Worm (Caenorhabditis elegans) whole organism, late embryonic: ENCODE data around the gene C05C12.5.

Source experiments
- C08G9.2 ChIP-seq: sonication (generic microtip); optimal IDR thresholded peaks from 2 replicates; lab custom pipeline; 2016; ENCODE audit warnings: mild to moderate bottlenecking, missing genetic modification characterization, moderate library complexity, missing compliant biosample characterization
- C38D4.7 ChIP-seq: fragments of 200-800 bp; sonication (Bioruptor generic); optimal IDR thresholded peaks from 2 replicates; lab custom pipeline; 2018; ENCODE audit warnings: mild to moderate bottlenecking, missing genetic modification characterization, moderate library complexity, missing compliant biosample characterization
- F13H6.1 ChIP-seq: sonication (generic microtip); optimal IDR thresholded peaks from 2 replicates; lab custom pipeline; 2016; ENCODE audit warnings: missing genetic modification characterization, missing compliant biosample characterization
- T23F11.4 ChIP-seq: fragments of 200-800 bp; sonication (Bioruptor generic); optimal IDR thresholded peaks from 2 replicates; lab custom pipeline; 2018; ENCODE audit warnings: mild to moderate bottlenecking, missing genetic modification characterization, missing compliant biosample characterization
- ahr-1 ChIP-seq: sonication (generic microtip); optimal IDR thresholded peaks from 2 replicates; lab custom pipeline; 2016; ENCODE audit warnings: missing genetic modification characterization, missing compliant biosample characterization
- ceh-22 ChIP-seq: sonication (generic microtip); optimal IDR thresholded peaks from 2 replicates; lab custom pipeline; 2017; ENCODE audit warnings: missing biosample characterization, missing genetic modification characterization
- ceh-24 ChIP-seq: sonication (generic microtip); optimal IDR thresholded peaks from 2 replicates; lab custom pipeline; 2016; ENCODE audit warnings: mild to moderate bottlenecking, missing genetic modification characterization, missing compliant biosample characterization
- ceh-48 ChIP-seq: sonication (generic microtip); optimal IDR thresholded peaks from 2 replicates; lab custom pipeline; 2016; ENCODE audit warnings: missing genetic modification characterization, inconsistent platforms, missing compliant biosample characterization
- che-1 ChIP-seq: sonication (generic microtip); optimal IDR thresholded peaks from 2 replicates; lab custom pipeline; 2016; ENCODE audit warnings: mild to moderate bottlenecking, missing genetic modification characterization, missing compliant biosample characterization
- dmd-4 ChIP-seq: sonication (generic microtip); optimal IDR thresholded peaks from 2 replicates; lab custom pipeline; 2016; ENCODE audit warnings: borderline replicate concordance, missing genetic modification characterization, missing compliant biosample characterization
- elt-2 ChIP-seq: sonication (generic microtip); optimal IDR thresholded peaks from 2 replicates; lab custom pipeline; 2016; ENCODE audit warnings: missing genetic modification reagents, missing genetic modification characterization, missing compliant biosample characterization
- ets-4 ChIP-seq: sonication (generic microtip); optimal IDR thresholded peaks from 2 replicates; lab custom pipeline; 2016; ENCODE audit warnings: missing genetic modification characterization, missing compliant biosample characterization
- fkh-10 ChIP-seq: fragments of 150-350 bp; optimal IDR thresholded peaks from 2 replicates; lab custom pipeline; 2014; ENCODE audit warnings: missing biosample characterization, missing genetic modification reagents, missing genetic modification characterization
- fkh-6 ChIP-seq: sonication (generic microtip); optimal IDR thresholded peaks from 2 replicates; lab custom pipeline; 2016; ENCODE audit warnings: missing genetic modification characterization, missing compliant biosample characterization
- gmeb-2 ChIP-seq: sonication (generic microtip); optimal IDR thresholded peaks from 2 replicates; lab custom pipeline; 2016; ENCODE audit warnings: missing genetic modification characterization, inconsistent platforms, missing compliant biosample characterization
- hlh-13 ChIP-seq: fragments of 200-800 bp; sonication (Bioruptor generic); optimal IDR thresholded peaks from 2 replicates; lab custom pipeline; 2018; ENCODE audit warnings: mild to moderate bottlenecking, missing genetic modification characterization, missing compliant biosample characterization
- hlh-15 ChIP-seq: sonication (generic microtip); optimal IDR thresholded peaks from 2 replicates; lab custom pipeline; 2016; ENCODE audit warnings: missing genetic modification characterization, missing compliant biosample characterization
- hlh-6 ChIP-seq: sonication (generic microtip); optimal IDR thresholded peaks from 2 replicates; lab custom pipeline; 2016; ENCODE audit warnings: missing genotype, missing genetic modification characterization, missing compliant biosample characterization
- hlh-8 ChIP-seq: sonication (generic microtip); optimal IDR thresholded peaks from 2 replicates; lab custom pipeline; 2016; ENCODE audit warnings: missing genotype, missing genetic modification characterization, missing compliant biosample characterization
- lim-6 ChIP-seq: sonication (generic microtip); optimal IDR thresholded peaks from 2 replicates; lab custom pipeline; 2016; ENCODE audit warnings: missing genetic modification characterization, missing compliant biosample characterization
- lin-11 ChIP-seq: fragments of 200-800 bp; sonication (Bioruptor generic); optimal IDR thresholded peaks from 2 replicates; lab custom pipeline; 2018; ENCODE audit warnings: mild to moderate bottlenecking, missing genetic modification characterization, missing compliant biosample characterization
- madf-2 ChIP-seq: sonication (generic microtip); optimal IDR thresholded peaks from 2 replicates; lab custom pipeline; 2017; ENCODE audit warnings: missing genetic modification characterization, missing compliant biosample characterization
- nfya-1 ChIP-seq: sonication (generic microtip); optimal IDR thresholded peaks from 2 replicates; lab custom pipeline; 2017; ENCODE audit warnings: missing genetic modification characterization, mild to moderate bottlenecking, missing compliant biosample characterization, antibody characterized with exemption, moderate library complexity
- nhr-11 ChIP-seq: fragments of 150-350 bp; optimal IDR thresholded peaks from 2 replicates; lab custom pipeline; 2014; ENCODE audit warnings: missing biosample characterization, missing genetic modification characterization
- nhr-232 ChIP-seq: sonication (generic microtip); optimal IDR thresholded peaks from 2 replicates; lab custom pipeline; 2016; ENCODE audit warnings: missing genetic modification characterization, missing compliant biosample characterization
- npax-4 ChIP-seq: sonication (generic microtip); optimal IDR thresholded peaks from 2 replicates; lab custom pipeline; 2016; ENCODE audit warnings: missing genetic modification characterization, missing compliant biosample characterization
- pat-9 ChIP-seq: fragments of 200-800 bp; sonication (Bioruptor generic); optimal IDR thresholded peaks from 2 replicates; lab custom pipeline; 2018; ENCODE audit warnings: mild to moderate bottlenecking, missing genetic modification characterization, moderate library complexity, missing compliant biosample characterization
- pax-1 ChIP-seq: fragments of 150-350 bp; optimal IDR thresholded peaks from 2 replicates; lab custom pipeline; 2014; ENCODE audit warnings: missing biosample characterization, missing genetic modification characterization
- pha-2 ChIP-seq: sonication (generic microtip); optimal IDR thresholded peaks from 2 replicates; lab custom pipeline; 2017; ENCODE audit warnings: mild to moderate bottlenecking, missing genetic modification characterization, missing compliant biosample characterization
- rnt-1 ChIP-seq: sonication (generic microtip); optimal IDR thresholded peaks from 2 replicates; lab custom pipeline; 2016; ENCODE audit warnings: missing genetic modification characterization, missing compliant biosample characterization
- sox-4 ChIP-seq: sonication (generic microtip); optimal IDR thresholded peaks from 2 replicates; lab custom pipeline; 2017; ENCODE audit warnings: mild to moderate bottlenecking, missing genetic modification characterization, inconsistent platforms, missing compliant biosample characterization
- syd-9 ChIP-seq: sonication (generic microtip); optimal IDR thresholded peaks from 2 replicates; lab custom pipeline; 2016; ENCODE audit warnings: mild to moderate bottlenecking, missing genetic modification characterization, moderate library complexity, missing compliant biosample characterization
- tbx-2 ChIP-seq: sonication (generic microtip); optimal IDR thresholded peaks from 2 replicates; lab custom pipeline; 2016; ENCODE audit warnings: missing genetic modification characterization, missing compliant biosample characterization
- tbx-7 ChIP-seq: sonication (generic microtip); optimal IDR thresholded peaks from 2 replicates; lab custom pipeline; 2016; ENCODE audit warnings: missing genotype, missing genetic modification characterization, missing compliant biosample characterization
- unc-55 ChIP-seq: sonication (generic microtip); optimal IDR thresholded peaks from 2 replicates; lab custom pipeline; 2017; ENCODE audit warnings: missing biosample characterization, missing genetic modification reagents, missing genetic modification characterization
- unc-86 ChIP-seq: sonication (generic microtip); optimal IDR thresholded peaks from 2 replicates; lab custom pipeline; 2016; ENCODE audit warnings: missing genetic modification characterization, missing compliant biosample characterization
- ztf-16 ChIP-seq: sonication (generic microtip); optimal IDR thresholded peaks from 2 replicates; lab custom pipeline; 2017; ENCODE audit warnings: missing genetic modification characterization, missing compliant biosample characterization

Gene C05C12.5

DNA sequence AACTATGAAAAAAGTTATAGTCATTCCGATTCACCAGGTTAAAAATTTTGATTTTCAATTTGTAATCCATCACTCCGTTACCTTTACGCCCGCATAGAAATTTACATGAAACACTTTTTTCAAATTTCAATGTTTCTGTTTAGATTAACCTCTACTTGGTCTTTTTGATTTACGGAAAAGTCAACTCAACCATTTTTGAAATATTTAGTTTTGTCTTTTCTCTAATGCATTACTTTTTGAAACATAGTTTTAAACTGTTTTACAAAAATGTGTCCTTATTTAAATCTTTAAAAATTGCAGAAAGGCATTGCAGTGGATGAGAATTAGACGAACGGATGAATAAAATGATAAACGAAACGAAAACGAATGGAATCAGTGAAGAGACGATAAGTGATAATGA lies 12.2 kb upstream of the C05C12.5 start, which contains the start of gene gtl-2:
TSS of gene gtl-2 (plus strand) at position 301 of the 400 bp plus-strand sequence.
- TF ChIP-seq madf-2 (tag; lab: Kevin White, UChicago) (no peak), sox-4 (tag; lab: Kevin White, UChicago) (no peak), ztf-16 (tag; lab: Kevin White, UChicago) (no peak), lin-11 (tag; lab: Kevin White, UChicago) (no peak), C08G9.2 (tag; lab: Kevin White, UChicago) (no peak), fkh-10 (no peak), tbx-2 (tag; lab: Kevin White, UChicago) (no peak), hlh-15 (tag; lab: Kevin White, UChicago) (no peak), hlh-6 (tag; lab: Kevin White, UChicago) (no peak), pat-9 (tag; lab: Kevin White, UChicago) (no peak), rnt-1 (tag; lab: Kevin White, UChicago) (no peak), elt-2 (no peak), unc-55 (GFP tag; lab: Kevin White, UChicago) (no peak), hlh-8 (tag; lab: Kevin White, UChicago) (no peak)

ce11 chrIV:11271262-11271661 lies 10.3 kb upstream of the C05C12.5 start, which contains the start of gene nhr-7:
Gene nhr-7 (minus strand): TSS chrIV:11271362.
- TF ChIP-seq hlh-13, result no peak
- no peak for TF ChIP-seq che-1 (tag; lab: Kevin White, UChicago)
- no peak for TF ChIP-seq tbx-7 (tag; lab: Kevin White, UChicago)
- no peak for TF ChIP-seq sox-4 (tag; lab: Kevin White, UChicago)
- no peak for TF ChIP-seq fkh-6 (tag; lab: Kevin White, UChicago)
- TF ChIP-seq ets-4 (tag; lab: Kevin White, UChicago), result no peak
- TF ChIP-seq tbx-2 (tag; lab: Kevin White, UChicago), result no peak
- no peak for TF ChIP-seq ceh-24 (tag; lab: Kevin White, UChicago)
- no peak for TF ChIP-seq syd-9 (tag; lab: Kevin White, UChicago)
- TF ChIP-seq gmeb-2 (tag; lab: Kevin White, UChicago), result no peak

- TF ChIP-seq ceh-22 (tag; lab: Kevin White, UChicago) (no peak), ceh-48 (tag; lab: Kevin White, UChicago) (no peak)
Measured at ce11 chrIV:11269483-11269882, 8.5 kb upstream of the C05C12.5 start.

DNA sequence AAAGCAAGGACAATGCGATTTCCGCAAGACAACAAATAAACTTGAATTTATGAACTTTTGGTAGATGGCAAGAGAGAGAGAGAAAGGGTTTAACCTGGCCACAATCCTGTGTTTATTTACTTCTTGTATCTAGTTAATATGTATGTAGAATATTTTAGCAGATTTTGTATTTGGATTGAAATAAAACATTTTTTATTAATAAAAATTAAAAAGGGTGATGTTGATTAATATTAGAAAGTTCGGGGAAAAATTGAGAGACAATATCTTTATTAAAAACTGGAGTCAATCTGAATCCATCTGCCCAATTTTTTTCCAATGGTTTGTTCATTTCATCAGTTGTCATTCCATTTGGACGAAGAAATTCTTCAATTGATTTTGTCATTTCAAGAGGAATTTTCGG lies 5.1 kb upstream of the C05C12.5 start, which contains the start of gene col-127:
TSS of gene col-127 (minus strand) at position 101 of the 400 bp plus-strand sequence.
- TF ChIP-seq pha-2 (tag; lab: Kevin White, UChicago) (no peak), dmd-4 (tag; lab: Kevin White, UChicago) (no peak), lim-6 (tag; lab: Kevin White, UChicago) (no peak), hlh-8 (tag; lab: Kevin White, UChicago) (no peak), T23F11.4 (GFP tag; lab: Kevin White, UChicago) (no peak), fkh-6 (tag; lab: Kevin White, UChicago) (no peak), pax-1 (tag; lab: Kevin White, UChicago) (no peak), tbx-7 (tag; lab: Kevin White, UChicago) (no peak), pat-9 (tag; lab: Kevin White, UChicago) (no peak), nhr-11 (tag; lab: Kevin White, UChicago) (no peak), ceh-48 (tag; lab: Kevin White, UChicago) (no peak), nhr-232 (tag; lab: Kevin White, UChicago) (no peak), F13H6.1 (tag; lab: Kevin White, UChicago) (no peak), nfya-1 (no peak), C38D4.7 (GFP tag; lab: Kevin White, UChicago) (no peak), ahr-1 (tag; lab: Kevin White, UChicago) (no peak), sox-4 (tag; lab: Kevin White, UChicago) (no peak), unc-86 (tag; lab: Kevin White, UChicago) (no peak), npax-4 (no peak)
- TF ChIP-seq, all 69 proteins: peak for 0
